Worm (Caenorhabditis elegans) whole organism, L3 larva: ENCODE results near the gene C54D1.7.
A peak's percentile ranks its signal among the peaks of the same experiment; 100 is the strongest.

Experiments
- R02D3.7 ChIP-seq: fragments of 150-350 bp; optimal IDR thresholded peaks from 2 replicates; lab custom pipeline; 2014; ENCODE audit warnings: missing biosample characterization, missing genetic modification characterization
- ZK546.5 ChIP-seq: sonication (generic microtip); optimal IDR thresholded peaks from 2 replicates; lab custom pipeline; 2017; ENCODE audit warnings: missing biosample characterization, missing genetic modification characterization
- aly-2 ChIP-seq: fragments of 150-350 bp; optimal IDR thresholded peaks from 2 replicates; lab custom pipeline; 2014; ENCODE audit warnings: missing biosample characterization, missing genetic modification characterization
- ama-1 ChIP-seq: fragments of 150-350 bp; optimal IDR thresholded peaks from 2 replicates; lab custom pipeline; 2018
- ceh-16 ChIP-seq: sonication (generic microtip); optimal IDR thresholded peaks from 2 replicates; lab custom pipeline; 2017; ENCODE audit warnings: missing biosample characterization, missing genetic modification characterization
- ceh-28 ChIP-seq: fragments of 150-350 bp; optimal IDR thresholded peaks from 2 replicates; lab custom pipeline; 2014; ENCODE audit warnings: missing biosample characterization, missing genetic modification reagents, missing genetic modification characterization
- ceh-82 ChIP-seq: fragments of 150-350 bp; optimal IDR thresholded peaks from 2 replicates; lab custom pipeline; 2014; ENCODE audit warnings: missing biosample characterization, missing genetic modification characterization
- ceh-9 ChIP-seq: sonication (generic microtip); optimal IDR thresholded peaks from 2 replicates; lab custom pipeline; 2018; ENCODE audit warnings: missing biosample characterization, missing genetic modification characterization
- daf-12 ChIP-seq: fragments of 150-350 bp; optimal IDR thresholded peaks from 2 replicates; lab custom pipeline; 2014; ENCODE audit warnings: missing biosample characterization, missing genetic modification reagents, missing genetic modification characterization
- egl-27 ChIP-seq: sonication (generic microtip); optimal IDR thresholded peaks from 4 replicates; lab custom pipeline; 2017; ENCODE audit warnings: missing biosample characterization, missing genetic modification reagents, missing genetic modification characterization
- egl-5 ChIP-seq: fragments of 150-350 bp; optimal IDR thresholded peaks from 2 replicates; lab custom pipeline; 2017; ENCODE audit warnings: missing biosample characterization, missing genetic modification reagents, missing genetic modification characterization, inconsistent platforms
- elt-1 ChIP-seq: fragments of 150-350 bp; optimal IDR thresholded peaks from 2 replicates; lab custom pipeline; 2014; ENCODE audit warnings: missing biosample characterization, missing genetic modification characterization
- elt-2 ChIP-seq: sonication (generic microtip); optimal IDR thresholded peaks from 2 replicates; lab custom pipeline; 2016; ENCODE audit warnings: missing genetic modification reagents, mild to moderate bottlenecking, missing genetic modification characterization, missing compliant biosample characterization
- elt-3 ChIP-seq, 3 experiments: fragments of 150-350 bp in 1 of 3; sonication (generic microtip) in 2 of 3; optimal IDR thresholded peaks; 2 replicates in 2 of 3; 4 replicates in 1 of 3; lab custom pipeline; 2014 to 2017; ENCODE audit warnings: missing biosample characterization in 3 of 3, missing genetic modification characterization in 3 of 3
- eor-1 ChIP-seq, 2 experiments: fragments of 150-350 bp; optimal IDR thresholded peaks; 2 replicates each; lab custom pipeline; 2014 to 2018; ENCODE audit warnings: missing biosample characterization in 2 of 2, missing genetic modification characterization in 2 of 2
- fkh-10 ChIP-seq: sonication (generic microtip); optimal IDR thresholded peaks from 2 replicates; lab custom pipeline; 2017; ENCODE audit warnings: missing biosample characterization, missing genetic modification reagents, missing genetic modification characterization
- fkh-2 ChIP-seq: fragments of 150-350 bp; optimal IDR thresholded peaks from 2 replicates; lab custom pipeline; 2014; ENCODE audit warnings: missing biosample characterization, missing genetic modification reagents, missing genetic modification characterization
- fos-1 ChIP-seq: fragments of 150-350 bp; optimal IDR thresholded peaks from 2 replicates; lab custom pipeline; 2014; ENCODE audit warnings: missing biosample characterization, missing genetic modification characterization
- hmg-11 ChIP-seq: sonication (generic microtip); optimal IDR thresholded peaks from 2 replicates; lab custom pipeline; 2016; ENCODE audit warnings: missing genetic modification characterization, missing compliant biosample characterization
- jun-1 ChIP-seq: fragments of 150-350 bp; optimal IDR thresholded peaks from 2 replicates; lab custom pipeline; 2014; ENCODE audit warnings: missing biosample characterization, missing genetic modification reagents, missing genetic modification characterization
- lin-15B ChIP-seq: fragments of 150-350 bp; optimal IDR thresholded peaks from 2 replicates; lab custom pipeline; 2014; ENCODE audit warnings: missing biosample characterization, missing genetic modification characterization
- lin-39 ChIP-seq: fragments of 150-350 bp; optimal IDR thresholded peaks from 2 replicates; lab custom pipeline; 2018; ENCODE audit warnings: missing biosample characterization, missing genetic modification reagents, missing genetic modification characterization
- lsy-12 ChIP-seq: sonication (generic microtip); optimal IDR thresholded peaks from 2 replicates; lab custom pipeline; 2016; ENCODE audit warnings: mild to moderate bottlenecking, missing genetic modification characterization, missing compliant biosample characterization
- mdl-1 ChIP-seq: fragments of 150-350 bp; optimal IDR thresholded peaks from 2 replicates; lab custom pipeline; 2014; ENCODE audit warnings: missing biosample characterization, missing genetic modification characterization
- mml-1 ChIP-seq: fragments of 150-350 bp; sonication (generic microtip); optimal IDR thresholded peaks from 3 replicates; lab custom pipeline; 2014; ENCODE audit warnings: missing biosample characterization, missing genetic modification characterization
- nfya-1 ChIP-seq: sonication (generic microtip); optimal IDR thresholded peaks from 2 replicates; lab custom pipeline; 2017; ENCODE audit warnings: missing genetic modification characterization, mild to moderate bottlenecking, missing compliant biosample characterization, antibody characterized with exemption, moderate library complexity; ENCODE audit not compliant: insufficient read depth
- nhr-11 ChIP-seq: fragments of 150-350 bp; optimal IDR thresholded peaks from 2 replicates; lab custom pipeline; 2014; ENCODE audit warnings: missing biosample characterization, missing genetic modification characterization
- nhr-12 ChIP-seq: fragments of 150-350 bp; optimal IDR thresholded peaks from 2 replicates; lab custom pipeline; 2014; ENCODE audit warnings: missing biosample characterization, missing genetic modification characterization
- nhr-23 ChIP-seq: fragments of 150-350 bp; optimal IDR thresholded peaks from 2 replicates; lab custom pipeline; 2014; ENCODE audit warnings: missing biosample characterization, missing genetic modification reagents, missing genetic modification characterization
- nhr-237 ChIP-seq: fragments of 150-350 bp; optimal IDR thresholded peaks from 2 replicates; lab custom pipeline; 2014; ENCODE audit warnings: missing biosample characterization, missing genetic modification characterization
- nhr-25 ChIP-seq: sonication (generic microtip); optimal IDR thresholded peaks from 2 replicates; lab custom pipeline; 2017; ENCODE audit warnings: missing biosample characterization, missing genetic modification characterization
- nhr-28 ChIP-seq: fragments of 150-350 bp; optimal IDR thresholded peaks from 2 replicates; lab custom pipeline; 2014; ENCODE audit warnings: missing biosample characterization, missing genetic modification characterization
- nhr-43 ChIP-seq: sonication (generic microtip); optimal IDR thresholded peaks from 2 replicates; lab custom pipeline; 2016; ENCODE audit warnings: mild to moderate bottlenecking, missing genetic modification characterization, missing compliant biosample characterization; ENCODE audit not compliant: poor library complexity, severe bottlenecking
- nhr-67 ChIP-seq: fragments of 150-350 bp; optimal IDR thresholded peaks from 2 replicates; lab custom pipeline; 2014; ENCODE audit warnings: missing biosample characterization, missing genetic modification characterization
- nhr-76 ChIP-seq: fragments of 150-350 bp; sonication (generic microtip); optimal IDR thresholded peaks from 5 replicates; lab custom pipeline; 2014; ENCODE audit warnings: missing biosample characterization, missing genetic modification characterization
- nhr-77 ChIP-seq: fragments of 150-350 bp; optimal IDR thresholded peaks from 2 replicates; lab custom pipeline; 2014; ENCODE audit warnings: missing biosample characterization, missing genetic modification characterization
- pha-4 ChIP-seq: fragments of 150-350 bp; optimal IDR thresholded peaks from 2 replicates; lab custom pipeline; 2014; ENCODE audit warnings: missing biosample characterization, missing genetic modification reagents, missing genetic modification characterization
- pqm-1 ChIP-seq: fragments of 150-350 bp; optimal IDR thresholded peaks from 2 replicates; lab custom pipeline; 2017; ENCODE audit warnings: missing biosample characterization, missing genetic modification characterization, inconsistent platforms
- sea-2 ChIP-seq: fragments of 150-350 bp; sonication (generic microtip); optimal IDR thresholded peaks from 4 replicates; lab custom pipeline; 2014; ENCODE audit warnings: missing biosample characterization, missing genetic modification reagents, missing genetic modification characterization
- skn-1 ChIP-seq: fragments of 150-350 bp; optimal IDR thresholded peaks from 2 replicates; lab custom pipeline; 2014; ENCODE audit warnings: missing biosample characterization, missing genetic modification characterization
- snpc-4 ChIP-seq: fragments of 150-350 bp; optimal IDR thresholded peaks from 2 replicates; lab custom pipeline; 2014; ENCODE audit warnings: missing biosample characterization, missing genetic modification characterization
- tbx-2 ChIP-seq: sonication (generic microtip); optimal IDR thresholded peaks from 2 replicates; lab custom pipeline; 2016; ENCODE audit warnings: mild to moderate bottlenecking, missing genetic modification characterization, missing compliant biosample characterization
- unc-39 ChIP-seq: sonication (generic microtip); optimal IDR thresholded peaks from 4 replicates; lab custom pipeline; 2017; ENCODE audit warnings: missing biosample characterization, missing genetic modification characterization
- unc-62 ChIP-seq: fragments of 150-350 bp; sonication (generic microtip); optimal IDR thresholded peaks from 4 replicates; lab custom pipeline; 2014; ENCODE audit warnings: missing biosample characterization, missing genetic modification reagents, missing genetic modification characterization
- zag-1 ChIP-seq: fragments of 150-350 bp; optimal IDR thresholded peaks from 2 replicates; lab custom pipeline; 2014; ENCODE audit warnings: missing biosample characterization, missing genetic modification characterization
- ztf-11 ChIP-seq: fragments of 150-350 bp; optimal IDR thresholded peaks from 2 replicates; lab custom pipeline; 2014; ENCODE audit warnings: missing biosample characterization, missing genetic modification characterization
- ztf-4 ChIP-seq: fragments of 150-350 bp; optimal IDR thresholded peaks from 2 replicates; lab custom pipeline; 2014; ENCODE audit warnings: missing biosample characterization, missing genetic modification characterization

Gene C54D1.7

ce11 chrX:7193894-7194614 lies 38.2 kb upstream of the C54D1.7 start, which contains the start of gene dnj-7:
Gene dnj-7 (plus strand): TSS chrX:7194564.
- TF ChIP-seq nhr-76 (no peak), ztf-11 (tag; lab: Kevin White, UChicago) (no peak), nfya-1 (peak; percentile 50), lin-15B (tag; lab: Kevin White, UChicago) (no peak), egl-5 (no peak), unc-39 (tag; lab: Kevin White, UChicago) (no peak), unc-62 (GFP tag; lab: Kevin White, UChicago) (no peak), jun-1 (tag; lab: Kevin White, UChicago) (no peak), mml-1 (tag; lab: Kevin White, UChicago) (no peak), nhr-11 (tag; lab: Kevin White, UChicago) (no peak), elt-3 (tag; optimal IDR thresholded peaks at IDR 0.05; lab: Kevin White, UChicago) (peak in 1 of 3 experiments; percentile 90), egl-27 (tag; lab: Kevin White, UChicago) (no peak), tbx-2 (tag; lab: Kevin White, UChicago) (peak; percentile 1), pqm-1 (no peak), snpc-4 (tag; lab: Kevin White, UChicago) (no peak), ztf-4 (tag; lab: Kevin White, UChicago) (no peak), ceh-28 (peak; percentile 21), hmg-11 (tag; lab: Kevin White, UChicago) (no peak), lin-39 (no peak), ZK546.5 (tag; lab: Kevin White, UChicago) (no peak), eor-1 (tag; optimal IDR thresholded peaks at IDR 0.05; lab: Kevin White, UChicago) (no peak), ceh-16 (tag; lab: Kevin White, UChicago) (no peak), fkh-2 (tag; lab: Kevin White, UChicago) (no peak), fkh-10 (GFP tag; lab: Kevin White, UChicago) (no peak), nhr-67 (tag; lab: Kevin White, UChicago) (no peak), daf-12 (no peak), zag-1 (no peak), sea-2 (GFP tag; lab: Kevin White, UChicago) (no peak), ama-1 (lab: Kevin White, UChicago) (no peak), nhr-12 (tag; lab: Kevin White, UChicago) (no peak), mdl-1 (tag; lab: Kevin White, UChicago) (no peak), ceh-9 (tag; lab: Kevin White, UChicago) (no peak), fos-1 (no peak), nhr-77 (no peak), nhr-43 (tag; lab: Kevin White, UChicago) (no peak), elt-1 (tag; lab: Kevin White, UChicago) (peak; percentile 28), pha-4 (tag; lab: Kevin White, UChicago) (no peak), skn-1 (peak; percentile 17), elt-2 (tag; lab: Kevin White, UChicago) (peak; percentile 43), lsy-12 (tag; lab: Kevin White, UChicago) (no peak), R02D3.7 (tag; lab: Kevin White, UChicago) (no peak), nhr-25 (no peak), nhr-237 (no peak), ceh-82 (tag; lab: Kevin White, UChicago) (no peak), nhr-23 (peak; percentile 29), aly-2 (tag; lab: Kevin White, UChicago) (no peak), nhr-28 (tag; lab: Kevin White, UChicago) (no peak)
